Fruit fly (Drosophila melanogaster) whole organism, embryonic: Measurements from ENCODE around the gene CG7739.

ENCODE experiments used
- Abd-B ChIP-seq: fragments of 200-800 bp; sonication (Bioruptor generic); optimal IDR thresholded peaks from 2 replicates; lab custom pipeline; 2018; ENCODE audit warnings: missing biosample characterization, mild to moderate bottlenecking, missing genetic modification characterization, moderate library complexity
- Aef1 ChIP-seq: fragments of 200-800 bp; sonication (Bioruptor generic); IDR thresholded peaks from 3 replicates; pipeline ENCODE4 v1.3.6; 2022; ENCODE audit warnings: missing biosample characterization, missing genetic modification characterization
- Antp ChIP-seq: fragments of 200-800 bp; sonication (Bioruptor generic); optimal IDR thresholded peaks from 3 replicates; lab custom pipeline; 2016; ENCODE audit warnings: missing biosample characterization, missing genetic modification characterization
- Awh ChIP-seq: fragments of 200-800 bp; sonication (Bioruptor generic); IDR thresholded peaks from 2 replicates; pipeline ENCODE4, ENCODE4 v1.3.6; 2022; ENCODE audit warnings: missing biosample characterization, missing genetic modification characterization
- BtbVII ChIP-seq: fragments of 200-800 bp; sonication (Bioruptor generic); optimal IDR thresholded peaks from 3 replicates; lab custom pipeline; 2017; ENCODE audit warnings: missing biosample characterization, mild to moderate bottlenecking, missing genetic modification characterization
- CG10565 ChIP-seq: fragments of 200-800 bp; sonication (Bioruptor generic); optimal IDR thresholded peaks from 3 replicates; lab custom pipeline; 2016; ENCODE audit warnings: missing biosample characterization, mild to moderate bottlenecking, missing genetic modification characterization
- CG10959 ChIP-seq: fragments of 200-800 bp; sonication (Bioruptor generic); IDR thresholded peaks from 2 replicates; pipeline ENCODE4 v1.3.6; 2022; ENCODE audit warnings: missing biosample characterization, missing genetic modification characterization
- CG11398 ChIP-seq: fragments of 200-800 bp; sonication (Bioruptor generic); optimal IDR thresholded peaks from 2 replicates; lab custom pipeline; 2016; ENCODE audit warnings: missing biosample characterization, missing genetic modification characterization
- CG11456 ChIP-seq: fragments of 200-800 bp; sonication (Bioruptor generic); IDR thresholded peaks from 3 replicates; pipeline ENCODE4 v1.3.6; 2022; ENCODE audit warnings: missing biosample characterization, missing genetic modification characterization
- CG15011 ChIP-seq: fragments of 200-800 bp; sonication (Bioruptor generic); optimal IDR thresholded peaks from 3 replicates; lab custom pipeline; 2018; ENCODE audit warnings: missing biosample characterization, mild to moderate bottlenecking, missing genetic modification characterization
- CG16863 ChIP-seq: fragments of 200-800 bp; sonication (Bioruptor generic); optimal IDR thresholded peaks from 3 replicates; lab custom pipeline; 2016; ENCODE audit warnings: missing biosample characterization, missing genetic modification characterization
- CG17186 ChIP-seq: fragments of 200-800 bp; sonication (Bioruptor generic); optimal IDR thresholded peaks from 3 replicates; lab custom pipeline; 2017; ENCODE audit warnings: missing biosample characterization, missing genetic modification reagents, missing genetic modification characterization
- CG18599 ChIP-seq: fragments of 200-800 bp; sonication (Bioruptor generic); optimal IDR thresholded peaks from 3 replicates; lab custom pipeline; 2017; ENCODE audit warnings: missing biosample characterization, missing genetic modification characterization, mild to moderate bottlenecking, moderate library complexity, missing genetic modification reagents
- CG2202 ChIP-seq: fragments of 200-800 bp; sonication (Bioruptor generic); optimal IDR thresholded peaks from 2 replicates; lab custom pipeline; 2018; ENCODE audit warnings: missing biosample characterization, mild to moderate bottlenecking, missing genetic modification characterization
- CG30403 ChIP-seq: fragments of 200-800 bp; sonication (Bioruptor generic); optimal IDR thresholded peaks from 3 replicates; lab custom pipeline; 2016; ENCODE audit warnings: missing biosample characterization, missing genetic modification characterization
- CG3281 ChIP-seq: fragments of 200-800 bp; sonication (Bioruptor generic); optimal IDR thresholded peaks from 3 replicates; lab custom pipeline; 2017; ENCODE audit warnings: missing biosample characterization, mild to moderate bottlenecking, missing genetic modification characterization
- CG3407 ChIP-seq: fragments of 200-800 bp; sonication (Bioruptor generic); optimal IDR thresholded peaks from 2 replicates; lab custom pipeline; 2018; ENCODE audit warnings: missing biosample characterization, mild to moderate bottlenecking, missing genetic modification characterization
- CG34422 ChIP-seq: fragments of 200-800 bp; sonication (Bioruptor generic); IDR thresholded peaks from 3 replicates; pipeline ENCODE4 v1.3.6; 2022; ENCODE audit warnings: missing biosample characterization, missing genetic modification characterization
- CG3995 ChIP-seq: fragments of 200-800 bp; sonication (Bioruptor generic); optimal IDR thresholded peaks from 3 replicates; lab custom pipeline; 2016; ENCODE audit warnings: missing biosample characterization, missing genetic modification characterization
- CG4617 ChIP-seq: fragments of 200-800 bp; sonication (Bioruptor generic); optimal IDR thresholded peaks from 3 replicates; lab custom pipeline; 2016; ENCODE audit warnings: missing biosample characterization, missing genetic modification characterization, borderline replicate concordance
- CG6683 ChIP-seq: fragments of 200-800 bp; sonication (Bioruptor generic); optimal IDR thresholded peaks from 2 replicates; lab custom pipeline; 2017; ENCODE audit warnings: missing biosample characterization, mild to moderate bottlenecking, missing genetic modification characterization, missing genetic modification reagents
- CG7987 ChIP-seq: fragments of 200-800 bp; sonication (Bioruptor generic); optimal IDR thresholded peaks from 2 replicates; lab custom pipeline; 2018; ENCODE audit warnings: missing biosample characterization, mild to moderate bottlenecking, missing genetic modification characterization, moderate library complexity
- CG8281 ChIP-seq: fragments of 200-800 bp; sonication (Bioruptor generic); optimal IDR thresholded peaks from 2 replicates; lab custom pipeline; 2018; ENCODE audit warnings: missing biosample characterization, mild to moderate bottlenecking, missing genetic modification characterization, moderate library complexity
- CG9932 ChIP-seq: fragments of 200-800 bp; sonication (Bioruptor generic); IDR thresholded peaks from 2 replicates; pipeline ENCODE4 v1.3.6; 2022; ENCODE audit warnings: missing biosample characterization, missing genetic modification characterization
- HLH54F ChIP-seq: fragments of 200-800 bp; sonication (Bioruptor generic); optimal IDR thresholded peaks from 3 replicates; lab custom pipeline; 2016; ENCODE audit warnings: missing biosample characterization, missing genetic modification characterization
- Jarid2 ChIP-seq: fragments of 200-800 bp; sonication (Bioruptor generic); optimal IDR thresholded peaks from 3 replicates; lab custom pipeline; 2017; ENCODE audit warnings: mild to moderate bottlenecking, missing biosample characterization, missing genetic modification reagents, missing genetic modification characterization
- Kr ChIP-seq: fragments of 200-800 bp; sonication (Bioruptor generic); optimal IDR thresholded peaks from 2 replicates; lab custom pipeline; 2017; ENCODE audit warnings: missing biosample characterization, mild to moderate bottlenecking, missing genetic modification characterization
- Lhr ChIP-seq: fragments of 200-800 bp; sonication (Bioruptor generic); optimal IDR thresholded peaks from 3 replicates; lab custom pipeline; 2017; ENCODE audit warnings: mild to moderate bottlenecking, missing biosample characterization, missing genetic modification reagents, missing genetic modification characterization
- NC2β ChIP-seq: fragments of 200-800 bp; sonication (Bioruptor generic); optimal IDR thresholded peaks from 2 replicates; lab custom pipeline; 2016; ENCODE audit warnings: missing biosample characterization, missing genetic modification characterization
- Nf-YA ChIP-seq: fragments of 200-800 bp; sonication (Bioruptor generic); IDR thresholded peaks from 2 replicates; pipeline ENCODE4 v1.3.6; 2022; ENCODE audit warnings: missing biosample characterization, missing genetic modification characterization
- Opbp ChIP-seq: fragments of 200-800 bp; sonication (Bioruptor generic); IDR thresholded peaks from 3 replicates; pipeline ENCODE4 v1.3.6; 2022; ENCODE audit warnings: missing biosample characterization, missing genetic modification characterization; ENCODE audit not compliant: partially characterized antibody
- Sox102F ChIP-seq: fragments of 200-800 bp; sonication (Bioruptor generic); optimal IDR thresholded peaks from 2 replicates; lab custom pipeline; 2018; ENCODE audit warnings: missing biosample characterization, mild to moderate bottlenecking, missing genetic modification characterization, moderate library complexity
- Spps ChIP-seq: fragments of 200-800 bp; sonication (Bioruptor generic); optimal IDR thresholded peaks from 2 replicates; lab custom pipeline; 2018; ENCODE audit warnings: missing biosample characterization, mild to moderate bottlenecking, missing genetic modification characterization
- ab ChIP-seq: fragments of 200-800 bp; sonication (Bioruptor generic); optimal IDR thresholded peaks from 2 replicates; lab custom pipeline; 2016; ENCODE audit warnings: missing biosample characterization, missing genetic modification characterization
- bsh ChIP-seq, 2 experiments: fragments of 200-800 bp; sonication (Bioruptor generic); optimal IDR thresholded peaks; 2 replicates each; lab custom pipeline; 2017 to 2018; ENCODE audit warnings: mild to moderate bottlenecking in 2 of 2, missing biosample characterization in 2 of 2, missing genetic modification characterization in 2 of 2, moderate library complexity in 1 of 2
- chn ChIP-seq: fragments of 200-800 bp; sonication (Bioruptor generic); optimal IDR thresholded peaks from 2 replicates; lab custom pipeline; 2016; ENCODE audit warnings: missing biosample characterization, missing genetic modification characterization
- dati ChIP-seq: fragments of 200-800 bp; sonication (Bioruptor generic); IDR thresholded peaks from 2 replicates; pipeline ENCODE4 v1.3.6; 2022; ENCODE audit warnings: missing biosample characterization, missing genetic modification characterization
- dimm ChIP-seq: fragments of 200-800 bp; sonication (Bioruptor generic); IDR thresholded peaks from 2 replicates; pipeline ENCODE4 v1.3.6; 2022; ENCODE audit warnings: missing biosample characterization, missing genetic modification characterization
- dysf ChIP-seq: fragments of 200-800 bp; sonication (Bioruptor generic); IDR thresholded peaks from 3 replicates; pipeline ENCODE4 v1.3.6; 2022; ENCODE audit warnings: missing biosample characterization, missing genetic modification characterization
- fru ChIP-seq: fragments of >200 bp; optimal IDR thresholded peaks from 2 replicates; lab custom pipeline; 2017
- ftz-f1 ChIP-seq: fragments of 200-800 bp; sonication (Bioruptor generic); optimal IDR thresholded peaks from 2 replicates; lab custom pipeline; 2016; ENCODE audit warnings: missing biosample characterization, missing genetic modification characterization
- gt ChIP-seq: fragments of 200-800 bp; sonication (Bioruptor generic); IDR thresholded peaks from 2 replicates; pipeline ENCODE4 v1.3.6; 2022; ENCODE audit warnings: missing biosample characterization, missing genetic modification characterization
- jigr1 ChIP-seq: fragments of 200-800 bp; sonication (Bioruptor generic); IDR thresholded peaks from 3 replicates; pipeline ENCODE4 v1.3.6; 2022; ENCODE audit warnings: missing biosample characterization, missing genetic modification characterization
- pho ChIP-seq: fragments of 200-800 bp; sonication (Bioruptor generic); optimal IDR thresholded peaks from 2 replicates; lab custom pipeline; 2016; ENCODE audit warnings: missing biosample characterization, missing genetic modification characterization
- phol ChIP-seq: fragments of 200-800 bp; sonication (Bioruptor generic); optimal IDR thresholded peaks from 3 replicates; lab custom pipeline; 2018; ENCODE audit warnings: missing biosample characterization, mild to moderate bottlenecking, missing genetic modification characterization, moderate library complexity
- schlank ChIP-seq: fragments of 200-800 bp; sonication (Bioruptor generic); optimal IDR thresholded peaks from 2 replicates; lab custom pipeline; 2018; ENCODE audit warnings: missing biosample characterization, mild to moderate bottlenecking, missing genetic modification characterization
- seq ChIP-seq: fragments of 200-800 bp; sonication (Bioruptor generic); IDR thresholded peaks from 2 replicates; pipeline ENCODE4 v1.3.6; 2022; ENCODE audit warnings: missing biosample characterization, missing genetic modification characterization
- sob ChIP-seq: fragments of 200-800 bp; sonication (Bioruptor generic); IDR thresholded peaks from 2 replicates; pipeline ENCODE4 v1.3.6; 2022; ENCODE audit warnings: missing biosample characterization, missing genetic modification characterization
- toy ChIP-seq: fragments of 200-800 bp; sonication (Bioruptor generic); IDR thresholded peaks from 2 replicates; pipeline ENCODE4 v1.3.6; 2022; ENCODE audit warnings: missing biosample characterization, missing genetic modification characterization
- ttk ChIP-seq: fragments of 200-800 bp; sonication (Bioruptor generic); IDR thresholded peaks from 2 replicates; pipeline ENCODE4 v2.1.2; 2022; ENCODE audit warnings: missing biosample characterization, missing genetic modification characterization
- twi ChIP-seq: fragments of 200-800 bp; optimal IDR thresholded peaks from 2 replicates; lab custom pipeline; 2019; ENCODE audit warnings: missing biosample characterization, mild to moderate bottlenecking, missing genetic modification characterization, moderate library complexity

CG7739 gene

DNA sequence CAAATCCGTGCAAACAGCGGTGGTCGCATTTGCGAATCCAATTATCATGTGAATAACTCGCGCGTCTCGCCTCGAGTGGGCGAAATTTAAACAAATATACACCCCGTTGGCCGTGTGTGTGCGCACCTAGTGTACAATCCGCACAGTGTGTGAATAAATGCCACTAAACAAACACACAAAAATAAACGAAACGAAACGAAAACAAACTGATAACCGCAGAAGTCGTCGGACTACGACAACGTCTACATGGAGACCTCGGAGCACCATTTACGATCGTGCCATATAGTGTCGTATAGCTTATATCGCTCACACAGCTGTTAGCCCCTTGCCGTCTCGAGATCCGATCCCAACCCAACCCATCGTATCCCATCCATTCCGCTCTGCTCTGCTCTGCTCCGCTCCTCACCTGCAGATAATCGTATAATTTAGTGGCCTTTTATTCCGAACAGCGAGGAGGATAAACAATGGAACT lies 3.7 kb upstream of the CG7739 start (continued):
- TF ChIP-seq CG3995 (no peak), fru (lab: Kevin White, UChicago) (no peak), HLH54F (GFP tag; lab: Kevin White, UChicago) (no peak), dimm (no peak), CG4617 (no peak), gt (GFP tag; lab: Robert Waterston, UW) (no peak), CG16863 (GFP tag; lab: Kevin White, UChicago) (peak; percentile 42), twi (tag; lab: Kevin White, UChicago) (peak; percentile 3), Sox102F (no peak), sob (peak; percentile 64; the same call in 1 of the 2 replicates), toy (GFP tag; lab: Robert Waterston, UW) (no peak), NC2β (GFP tag; lab: Kevin White, UChicago) (no peak), phol (no peak), Jarid2 (GFP tag; lab: Kevin White, UChicago) (no peak), CG2202 (peak; percentile 45), CG34422 (peak; percentile 59; the same call in 1 of the 3 replicates), Lhr (peak; percentile 8), seq (GFP tag; lab: Robert Waterston, UW) (peak; percentile 70; the same call in 1 of the 2 replicates), ftz-f1 (GFP tag; lab: Kevin White, UChicago) (peak; percentile 62), Nf-YA (GFP tag; lab: Robert Waterston, UW) (0 out of 2 replicates have a peak, but pooled peaks have one; percentile 45), pho (GFP tag; lab: Kevin White, UChicago) (peak; percentile 35), Opbp (GFP tag; lab: Robert Waterston, UW) (no peak), CG11398 (peak; percentile 61), ab (GFP tag; lab: Kevin White, UChicago) (peak; percentile 8), Antp (no peak), Abd-B (GFP tag; lab: Kevin White, UChicago) (no peak), chn (GFP tag; lab: Kevin White, UChicago) (no peak), CG7987 (GFP tag; lab: Kevin White, UChicago) (peak; percentile 88), CG30403 (no peak), CG15011 (GFP tag; lab: Kevin White, UChicago) (peak; percentile 74), CG17186 (GFP tag; lab: Kevin White, UChicago) (no peak), CG10959 (no peak), CG9932 (no peak), dati (GFP tag; lab: Robert Waterston, UW) (no peak), Spps (tag; lab: Kevin White, UChicago) (no peak), CG8281 (peak; percentile 55), ttk (no peak), Kr (GFP tag; lab: Kevin White, UChicago) (peak; percentile 47), dysf (GFP tag; lab: Robert Waterston, UW) (peak; percentile 47; the same call in 2 of the 3 replicates), CG11456 (GFP tag; lab: Robert Waterston, UW) (0 out of 3 replicates have a peak, but pooled peaks have one; percentile 67), CG6683 (GFP tag; lab: Kevin White, UChicago) (peak; percentile 42), CG3281 (GFP tag; lab: Kevin White, UChicago) (peak; percentile 78), CG3407 (peak; percentile 65), Aef1 (GFP tag; lab: Robert Waterston, UW) (no peak), jigr1 (GFP tag; lab: Robert Waterston, UW) (no peak), CG18599 (GFP tag; lab: Kevin White, UChicago) (peak; percentile 75), BtbVII (GFP tag; lab: Kevin White, UChicago) (peak; percentile 87), Awh (GFP tag; lab: Robert Waterston, UW) (peak; percentile 62), bsh (GFP tag; optimal IDR thresholded peaks at IDR 0.05; lab: Kevin White, UChicago) (peak in 1 of 2 experiments; percentile 56), CG10565 (GFP tag; lab: Kevin White, UChicago) (no peak), schlank (peak; percentile 82)
